Worm (Caenorhabditis elegans): Measurements from ENCODE around the gene vab-9.

DNA sequence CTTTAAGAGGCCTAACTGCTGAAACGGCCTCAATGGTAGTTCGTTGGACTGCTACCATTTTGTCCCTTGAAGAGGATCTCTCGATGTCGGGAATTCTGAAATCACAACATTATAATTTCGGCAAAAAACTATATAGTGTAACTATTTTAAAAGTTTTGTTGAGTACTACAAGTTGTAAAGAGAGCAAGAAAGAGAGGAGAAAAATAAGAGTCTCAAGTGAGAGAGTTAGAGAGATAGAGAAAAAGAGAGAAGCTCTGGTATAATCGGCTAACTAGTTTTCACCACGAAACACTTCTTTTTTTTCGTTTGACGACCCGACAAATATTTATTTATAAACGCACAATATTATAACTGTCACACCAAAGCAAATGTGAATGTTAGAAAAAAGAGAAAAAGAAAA is at the start of gene vab-9:
- TF ChIP-seq ceh-28 (tag; optimal IDR thresholded peaks at IDR 0.05) (no peak), skn-1 (tag; optimal IDR thresholded peaks at IDR 0.05) (no peak), egl-27 (tag; optimal IDR thresholded peaks at IDR 0.05) (no peak), unc-62 (GFP tag; optimal IDR thresholded peaks at IDR 0.05) (no peak), nhr-11 (tag; optimal IDR thresholded peaks at IDR 0.05) (no peak), fos-1 (tag; optimal IDR thresholded peaks at IDR 0.05) (no peak), nhr-77 (tag; optimal IDR thresholded peaks at IDR 0.05) (no peak), nfya-1 (tag; optimal IDR thresholded peaks at IDR 0.05; ENCODE audit: insufficient read depth) (no peak), nhr-76 (tag; optimal IDR thresholded peaks at IDR 0.05) (no peak), ZK546.5 (tag; optimal IDR thresholded peaks at IDR 0.05) (no peak), nhr-25 (tag; optimal IDR thresholded peaks at IDR 0.05) (no peak)
